Fruit fly (Drosophila melanogaster) whole organism, prepupa: ENCODE results near the gene Traf-like.

Experiments used
- Blimp-1 ChIP-seq: fragments of 200-800 bp; sonication (Bioruptor generic); optimal IDR thresholded peaks from 3 replicates; lab custom pipeline; 2017; ENCODE audit warnings: missing biosample characterization, missing genetic modification characterization, mild to moderate bottlenecking, moderate library complexity, missing genetic modification reagents
- CG10631 ChIP-seq: fragments of 200-800 bp; sonication (Bioruptor generic); optimal IDR thresholded peaks from 2 replicates; lab custom pipeline; 2016; ENCODE audit warnings: missing biosample characterization, missing genetic modification characterization
- CG11294 ChIP-seq: fragments of 200-800 bp; sonication (Bioruptor generic); IDR thresholded peaks from 2 replicates; pipeline ENCODE4 v1.3.6; 2022; ENCODE audit warnings: missing biosample characterization, missing genetic modification characterization
- CG11762 ChIP-seq: fragments of 200-800 bp; sonication (Bioruptor generic); optimal IDR thresholded peaks from 3 replicates; lab custom pipeline; 2016; ENCODE audit warnings: missing biosample characterization, missing genetic modification characterization; ENCODE audit not compliant: insufficient read depth
- CG11902 ChIP-seq: fragments of 200-800 bp; sonication (Bioruptor generic); optimal IDR thresholded peaks from 3 replicates; lab custom pipeline; 2016; ENCODE audit warnings: missing biosample characterization, missing genetic modification characterization
- CG15336 ChIP-seq: fragments of 200-800 bp; sonication (Bioruptor generic); IDR thresholded peaks from 2 replicates; pipeline ENCODE4 v1.3.6; 2022; ENCODE audit warnings: missing biosample characterization, missing genetic modification characterization
- CG1621 ChIP-seq: fragments of 200-800 bp; sonication (Bioruptor generic); optimal IDR thresholded peaks from 3 replicates; lab custom pipeline; 2018; ENCODE audit warnings: missing biosample characterization, mild to moderate bottlenecking, missing genetic modification characterization
- CG3032 ChIP-seq: fragments of 200-800 bp; optimal IDR thresholded peaks from 2 replicates; lab custom pipeline; 2019; ENCODE audit warnings: missing biosample characterization, mild to moderate bottlenecking, missing genetic modification characterization, moderate library complexity
- CG31627 ChIP-seq: fragments of 200-800 bp; sonication (Bioruptor generic); optimal IDR thresholded peaks from 3 replicates; lab custom pipeline; 2016; ENCODE audit warnings: missing biosample characterization, missing genetic modification characterization
- CG32006 ChIP-seq: fragments of 200-800 bp; sonication (Bioruptor generic); optimal IDR thresholded peaks from 3 replicates; lab custom pipeline; 2017; ENCODE audit warnings: missing biosample characterization, mild to moderate bottlenecking, missing genetic modification characterization
- CG34406 ChIP-seq: fragments of 200-800 bp; sonication (Bioruptor generic); optimal IDR thresholded peaks from 3 replicates; lab custom pipeline; 2016; ENCODE audit warnings: missing biosample characterization, missing genetic modification characterization
- CG3919 ChIP-seq: fragments of 200-800 bp; sonication (Bioruptor generic); optimal IDR thresholded peaks from 3 replicates; lab custom pipeline; 2016; ENCODE audit warnings: missing biosample characterization, missing genetic modification characterization
- CG4318 ChIP-seq: fragments of 200-800 bp; sonication (Bioruptor generic); optimal IDR thresholded peaks from 3 replicates; lab custom pipeline; 2017; ENCODE audit warnings: missing biosample characterization, mild to moderate bottlenecking, missing genetic modification characterization
- CG6163 ChIP-seq: fragments of 200-800 bp; sonication (Bioruptor generic); IDR thresholded peaks from 3 replicates; pipeline ENCODE4 v1.3.6; 2022; ENCODE audit warnings: missing biosample characterization, missing genetic modification characterization
- CG6792 ChIP-seq: fragments of 200-800 bp; sonication (Bioruptor generic); optimal IDR thresholded peaks from 3 replicates; lab custom pipeline; 2016; ENCODE audit warnings: missing biosample characterization, missing genetic modification characterization
- CG6808 ChIP-seq: fragments of 200-800 bp; sonication (Bioruptor generic); optimal IDR thresholded peaks from 3 replicates; lab custom pipeline; 2017; ENCODE audit warnings: missing biosample characterization, missing genetic modification characterization, mild to moderate bottlenecking, moderate library complexity, missing genetic modification reagents
- CG6854 ChIP-seq: fragments of 200-800 bp; sonication (Bioruptor generic); optimal IDR thresholded peaks from 2 replicates; lab custom pipeline; 2017; ENCODE audit warnings: missing biosample characterization, mild to moderate bottlenecking, missing genetic modification characterization
- CG8119 ChIP-seq: fragments of 200-800 bp; sonication (Bioruptor generic); IDR thresholded peaks from 3 replicates; pipeline ENCODE4 v1.3.6; 2022; ENCODE audit warnings: missing biosample characterization, missing genetic modification characterization
- CG8319 ChIP-seq: fragments of 200-800 bp; sonication (Bioruptor generic); optimal IDR thresholded peaks from 3 replicates; lab custom pipeline; 2016; ENCODE audit warnings: missing biosample characterization, missing genetic modification characterization
- CG8632 ChIP-seq: fragments of 200-800 bp; sonication (Bioruptor generic); optimal IDR thresholded peaks from 3 replicates; lab custom pipeline; 2016; ENCODE audit warnings: missing biosample characterization, missing genetic modification characterization
- CG9139 ChIP-seq: fragments of 200-800 bp; sonication (Bioruptor generic); optimal IDR thresholded peaks from 3 replicates; lab custom pipeline; 2017; ENCODE audit warnings: missing biosample characterization, mild to moderate bottlenecking, missing genetic modification characterization
- Eip78C ChIP-seq: fragments of 200-800 bp; sonication (Bioruptor generic); peaks from one replicate; lab custom pipeline; 2016; ENCODE audit warnings: missing biosample characterization, missing genetic modification characterization
- Eip93F ChIP-seq: fragments of 200-800 bp; sonication (Bioruptor generic); optimal IDR thresholded peaks from 2 replicates; lab custom pipeline; 2016; ENCODE audit warnings: missing biosample characterization, mild to moderate bottlenecking, missing genetic modification characterization
- Gug ChIP-seq: fragments of 200-800 bp; sonication (Bioruptor generic); IDR thresholded peaks from 2 replicates; pipeline ENCODE4 v1.3.6; 2022; ENCODE audit warnings: missing biosample characterization, missing genetic modification characterization
- Hr38 ChIP-seq: sonication (Bioruptor generic); optimal IDR thresholded peaks from 2 replicates; lab custom pipeline; 2016; ENCODE audit warnings: missing biosample characterization, missing genetic modification characterization
- Lpt ChIP-seq: fragments of 200-800 bp; sonication (Bioruptor generic); optimal IDR thresholded peaks from 3 replicates; lab custom pipeline; 2016; ENCODE audit warnings: missing biosample characterization, missing genetic modification characterization
- Met ChIP-seq: fragments of 200-800 bp; sonication (Bioruptor generic); optimal IDR thresholded peaks from 3 replicates; lab custom pipeline; 2016; ENCODE audit warnings: missing biosample characterization, missing genetic modification characterization
- OdsH ChIP-seq: fragments of 200-800 bp; sonication (Bioruptor generic); optimal IDR thresholded peaks from 3 replicates; lab custom pipeline; 2016; ENCODE audit warnings: missing biosample characterization, missing genetic modification characterization
- Sox102F ChIP-seq: fragments of 200-800 bp; sonication (Bioruptor generic); optimal IDR thresholded peaks from 2 replicates; lab custom pipeline; 2016; ENCODE audit warnings: missing biosample characterization, mild to moderate bottlenecking, missing genetic modification characterization
- Sox14 ChIP-seq: fragments of 200-800 bp; sonication (Bioruptor generic); optimal IDR thresholded peaks from 3 replicates; lab custom pipeline; 2016; ENCODE audit warnings: missing biosample characterization, missing genetic modification characterization
- Sox15 ChIP-seq: fragments of 200-800 bp; sonication (Bioruptor generic); optimal IDR thresholded peaks from 3 replicates; lab custom pipeline; 2016; ENCODE audit warnings: missing biosample characterization, missing genetic modification characterization
- achi ChIP-seq: fragments of 200-800 bp; sonication (Bioruptor generic); optimal IDR thresholded peaks from 3 replicates; lab custom pipeline; 2016; ENCODE audit warnings: missing biosample characterization, missing genetic modification characterization
- acj6 ChIP-seq: fragments of 200-800 bp; sonication (Bioruptor generic); optimal IDR thresholded peaks from 3 replicates; lab custom pipeline; 2016; ENCODE audit warnings: missing biosample characterization, missing genetic modification characterization
- cyc ChIP-seq: fragments of 200-800 bp; sonication (Bioruptor generic); optimal IDR thresholded peaks from 3 replicates; lab custom pipeline; 2016; ENCODE audit warnings: missing biosample characterization, missing genetic modification characterization
- dac ChIP-seq: fragments of 200-800 bp; sonication (Bioruptor generic); optimal IDR thresholded peaks from 2 replicates; lab custom pipeline; 2017; ENCODE audit warnings: missing biosample characterization, mild to moderate bottlenecking, missing genetic modification characterization
- eg ChIP-seq: fragments of 200-800 bp; sonication (Bioruptor generic); IDR thresholded peaks from 3 replicates; pipeline ENCODE4 v1.3.6; 2022; ENCODE audit warnings: missing biosample characterization, missing genetic modification characterization
- esn ChIP-seq: fragments of 200-800 bp; sonication (Bioruptor generic); optimal IDR thresholded peaks from 2 replicates; lab custom pipeline; 2016; ENCODE audit warnings: missing biosample characterization, mild to moderate bottlenecking, missing genetic modification characterization, moderate library complexity
- fd59A ChIP-seq: fragments of 200-800 bp; sonication (Bioruptor generic); optimal IDR thresholded peaks from 2 replicates; lab custom pipeline; 2017; ENCODE audit warnings: missing biosample characterization, mild to moderate bottlenecking, missing genetic modification characterization, missing genetic modification reagents
- fkh ChIP-seq: fragments of 200-800 bp; sonication (Bioruptor generic); optimal IDR thresholded peaks from 3 replicates; lab custom pipeline; 2017; ENCODE audit warnings: missing biosample characterization, mild to moderate bottlenecking, missing genetic modification characterization, moderate library complexity
- lz ChIP-seq: fragments of 200-800 bp; sonication (Bioruptor generic); optimal IDR thresholded peaks from 3 replicates; lab custom pipeline; 2016; ENCODE audit warnings: missing biosample characterization, missing genetic modification characterization
- net ChIP-seq: fragments of 200-800 bp; sonication (Bioruptor generic); optimal IDR thresholded peaks from 3 replicates; lab custom pipeline; 2016; ENCODE audit warnings: missing biosample characterization, missing genetic modification characterization
- pdm3 ChIP-seq: fragments of 200-800 bp; sonication (Bioruptor generic); optimal IDR thresholded peaks from 3 replicates; lab custom pipeline; 2016; ENCODE audit warnings: missing biosample characterization, missing genetic modification characterization
- salr ChIP-seq, 2 experiments: fragments of 200-800 bp; sonication (Bioruptor generic); optimal IDR thresholded peaks; 3 replicates each; lab custom pipeline; 2016 to 2018; ENCODE audit warnings: missing biosample characterization in 2 of 2, missing genetic modification characterization in 2 of 2, mild to moderate bottlenecking in 1 of 2
- spab ChIP-seq: fragments of 200-800 bp; sonication (Bioruptor generic); optimal IDR thresholded peaks from 2 replicates; lab custom pipeline; 2017; ENCODE audit warnings: missing biosample characterization, mild to moderate bottlenecking, missing genetic modification characterization, missing genetic modification reagents
- ss ChIP-seq, 2 experiments: fragments of 200-800 bp; sonication (Bioruptor generic); optimal IDR thresholded peaks; 2 replicates in 1 of 2; 3 replicates in 1 of 2; lab custom pipeline; 2017 to 2018; ENCODE audit warnings: mild to moderate bottlenecking in 2 of 2, missing biosample characterization in 2 of 2, missing genetic modification characterization in 2 of 2, moderate library complexity in 1 of 2
- svp ChIP-seq: fragments of 200-800 bp; sonication (Bioruptor generic); peaks from one replicate; lab custom pipeline; 2016; ENCODE audit warnings: missing biosample characterization, missing genetic modification characterization
- vri ChIP-seq: fragments of 200-800 bp; sonication (Bioruptor generic); optimal IDR thresholded peaks from 3 replicates; lab custom pipeline; 2016; ENCODE audit warnings: missing biosample characterization, mild to moderate bottlenecking, missing genetic modification characterization

The Traf-like gene

DNA sequence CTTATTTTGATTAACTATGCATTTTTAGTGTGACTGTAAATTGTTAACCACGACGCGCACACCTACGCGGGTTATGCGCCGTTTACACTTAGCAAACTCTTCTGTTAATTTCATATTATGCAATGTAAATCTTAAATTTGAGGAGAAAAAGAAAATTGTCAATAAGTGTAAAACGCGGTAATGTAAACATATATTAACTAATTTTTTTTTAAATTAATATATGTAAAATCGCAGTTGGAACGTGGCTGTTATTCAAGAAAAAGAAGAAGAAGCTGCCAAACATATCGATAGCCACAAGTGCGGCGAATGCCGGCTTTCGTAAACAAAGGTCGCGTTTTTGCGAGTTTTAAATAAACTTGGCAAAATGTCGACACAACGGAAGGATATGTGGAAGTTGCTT lies 23.4 kb upstream of the Traf-like start, which contains the start of the genes TH1 and mei-41:
Gene TH1 (minus strand): TSS at position 42 of the 400 bp plus-strand sequence.
Gene mei-41 (plus strand): TSS at position 302 of the 400 bp plus-strand sequence.
- TF ChIP-seq cyc (GFP tag; lab: Kevin White, UChicago): peak; percentile 70
- peak; percentile 80 for TF ChIP-seq acj6 (GFP tag; lab: Kevin White, UChicago)
- TF ChIP-seq Lpt (GFP tag; lab: Kevin White, UChicago): peak; percentile 58
- no peak for TF ChIP-seq Hr38 (GFP tag; lab: Kevin White, UChicago)
- TF ChIP-seq Eip78C (GFP tag; lab: Kevin White, UChicago): no peak
- TF ChIP-seq CG1621 (tag; lab: Kevin White, UChicago): no peak
- no peak for TF ChIP-seq CG9139 (GFP tag; lab: Kevin White, UChicago)
- TF ChIP-seq Sox15 (GFP tag; lab: Kevin White, UChicago): peak; percentile 75
- no peak for TF ChIP-seq ss (GFP tag; optimal IDR thresholded peaks at IDR 0.05; lab: Kevin White, UChicago)
- no peak for TF ChIP-seq spab (GFP tag; lab: Kevin White, UChicago)
- peak; percentile 93 for TF ChIP-seq Gug (GFP tag; lab: Robert Waterston, UW)
- no peak for TF ChIP-seq Met (GFP tag; lab: Kevin White, UChicago)
- TF ChIP-seq Sox14 (GFP tag; lab: Kevin White, UChicago): no peak
- TF ChIP-seq CG15336 (GFP tag; lab: Robert Waterston, UW): peak; percentile 86
- no peak for TF ChIP-seq CG8319 (GFP tag; lab: Kevin White, UChicago)
- peak; percentile 95 for TF ChIP-seq eg (GFP tag; lab: Robert Waterston, UW)
- TF ChIP-seq dac (GFP tag; lab: Kevin White, UChicago): peak; percentile 71
- peak in 1 of 2 experiments; percentile 65 for TF ChIP-seq salr (GFP tag; optimal IDR thresholded peaks at IDR 0.05; lab: Kevin White, UChicago)
- TF ChIP-seq CG11762 (GFP tag; lab: Kevin White, UChicago): peak; percentile 16
- TF ChIP-seq CG8119 (GFP tag; lab: Robert Waterston, UW): peak; percentile 84
- peak; percentile 81 for TF ChIP-seq lz (GFP tag; lab: Kevin White, UChicago)
- no peak for TF ChIP-seq vri
- TF ChIP-seq Sox102F (GFP tag; lab: Kevin White, UChicago): no peak
- peak; percentile 87 for TF ChIP-seq CG11294
- TF ChIP-seq net (GFP tag; lab: Kevin White, UChicago): no peak
- TF ChIP-seq CG4318 (GFP tag; lab: Kevin White, UChicago): peak; percentile 74
- no peak for TF ChIP-seq CG6808 (GFP tag; lab: Kevin White, UChicago)
- TF ChIP-seq CG6854: no peak
- peak; percentile 58 for TF ChIP-seq fd59A (GFP tag; lab: Kevin White, UChicago)
- peak; percentile 70 for TF ChIP-seq CG11902 (GFP tag; lab: Kevin White, UChicago)
- peak; percentile 84 for TF ChIP-seq CG10631 (GFP tag; lab: Kevin White, UChicago)
- TF ChIP-seq CG3919: no peak
- TF ChIP-seq OdsH: no peak
- TF ChIP-seq CG8632 (GFP tag; lab: Kevin White, UChicago): peak; percentile 67
- peak; percentile 91 for TF ChIP-seq CG6163
- TF ChIP-seq esn (GFP tag; lab: Kevin White, UChicago): peak; percentile 80
- no peak for TF ChIP-seq Blimp-1 (GFP tag; lab: Kevin White, UChicago)
- peak; percentile 90 for TF ChIP-seq CG3032 (tag; lab: Kevin White, UChicago)
- TF ChIP-seq fkh (GFP tag; lab: Kevin White, UChicago): no peak
- no peak for TF ChIP-seq svp
- peak; percentile 85 for TF ChIP-seq CG32006 (GFP tag; lab: Kevin White, UChicago)
- no peak for TF ChIP-seq pdm3 (GFP tag; lab: Kevin White, UChicago)
- no peak for TF ChIP-seq achi (GFP tag; lab: Kevin White, UChicago)
- peak; percentile 49 for TF ChIP-seq Eip93F
- TF ChIP-seq CG6792: no peak
- TF ChIP-seq CG31627 (GFP tag; lab: Kevin White, UChicago): peak; percentile 74
- TF ChIP-seq CG34406 (GFP tag; lab: Kevin White, UChicago): peak; percentile 75
